Worm (Caenorhabditis elegans) whole organism, L3 larva: ENCODE data around the gene cest-2.3.

Source experiments
- lin-39 ChIP-seq: fragments of 150-350 bp; optimal IDR thresholded peaks from 2 replicates; lab custom pipeline; 2018; ENCODE audit warnings: missing biosample characterization, missing genetic modification reagents, missing genetic modification characterization
- pqm-1 ChIP-seq: fragments of 150-350 bp; optimal IDR thresholded peaks from 2 replicates; lab custom pipeline; 2017; ENCODE audit warnings: missing biosample characterization, missing genetic modification characterization, inconsistent platforms
- zag-1 ChIP-seq: fragments of 150-350 bp; optimal IDR thresholded peaks from 2 replicates; lab custom pipeline; 2014; ENCODE audit warnings: missing biosample characterization, missing genetic modification characterization
- ztf-4 ChIP-seq: fragments of 150-350 bp; optimal IDR thresholded peaks from 2 replicates; lab custom pipeline; 2014; ENCODE audit warnings: missing biosample characterization, missing genetic modification characterization

- TF ChIP-seq zag-1 (tag; lab: Kevin White, UChicago) (no peak), pqm-1 (no peak), ztf-4 (no peak), lin-39 (tag; lab: Kevin White, UChicago) (no peak)
Observed at ce11 chrV:14128858-14129257, 53.9 kb downstream of the cest-2.3 start.
